Worm (Caenorhabditis elegans): ENCODE results near the gene lipl-1.

ce11 chrV:12937098-12937497 lies 17.3 kb downstream of the lipl-1 start, which contains the start of gene T16G1.6:
- TF ChIP-seq unc-130 (GFP tag; optimal IDR thresholded peaks at IDR 0.05) (no peak), F39B2.1 (GFP tag; IDR thresholded peaks at IDR 0.05) (no peak), nfya-1 (tag; optimal IDR thresholded peaks at IDR 0.05; ENCODE audit: borderline replicate concordance, insufficient read depth) (no peak), F57C9.4 (tag; optimal IDR thresholded peaks at IDR 0.05) (no peak), snpc-4 (GFP tag; optimal IDR thresholded peaks at IDR 0.05) (no peak), snpc-4 (tag; optimal IDR thresholded peaks at IDR 0.05) (no peak), mes-4 (tag; optimal IDR thresholded peaks at IDR 0.05) (no peak)
